Fruit fly (Drosophila melanogaster) whole organism, wandering third instar larva: ENCODE results near the gene TwdlW.
A peak's percentile ranks its signal among the peaks of the same experiment; 100 is the strongest.

Source experiments
- CG9705 ChIP-seq: fragments of 200-800 bp; sonication (Bioruptor generic); optimal IDR thresholded peaks from 2 replicates; lab custom pipeline; 2018; ENCODE audit warnings: missing biosample characterization, mild to moderate bottlenecking, missing genetic modification characterization
- CrebA ChIP-seq: fragments of 200-800 bp; sonication (Bioruptor generic); optimal IDR thresholded peaks from 2 replicates; lab custom pipeline; 2016; ENCODE audit warnings: missing biosample characterization, mild to moderate bottlenecking, missing genetic modification characterization, borderline replicate concordance
- Dfd ChIP-seq: fragments of >200 bp; optimal IDR thresholded peaks from 2 replicates; lab custom pipeline; 2017; ENCODE audit warnings: missing biosample characterization, missing genetic modification characterization
- Dif ChIP-seq: fragments of 200-275, 200-300 bp; sonication (Bioruptor generic); optimal IDR thresholded peaks from 2 replicates; lab custom pipeline; 2018; ENCODE audit warnings: missing biosample characterization, missing genetic modification characterization; ENCODE audit not compliant: partially characterized antibody
- GATAd ChIP-seq: sonication (Bioruptor generic); optimal IDR thresholded peaks from 2 replicates; lab custom pipeline; 2016; ENCODE audit warnings: missing biosample characterization, missing genetic modification characterization
- Hnf4 ChIP-seq: fragments of 200-800 bp; sonication (Bioruptor generic); optimal IDR thresholded peaks from 2 replicates; lab custom pipeline; 2016; ENCODE audit warnings: missing biosample characterization, mild to moderate bottlenecking, missing genetic modification characterization
- Hr83 ChIP-seq: fragments of 200-300 bp; sonication (Bioruptor generic); optimal IDR thresholded peaks from 2 replicates; lab custom pipeline; 2016; ENCODE audit warnings: missing biosample characterization, mild to moderate bottlenecking, missing genetic modification characterization, moderate library complexity; ENCODE audit not compliant: poor library complexity, severe bottlenecking
- Jra ChIP-seq: sonication (Bioruptor generic); optimal IDR thresholded peaks from 2 replicates; lab custom pipeline; 2016; ENCODE audit warnings: missing biosample characterization, missing genetic modification characterization
- Myc ChIP-seq: fragments of >200 bp; optimal IDR thresholded peaks from 2 replicates; lab custom pipeline; 2017
- N ChIP-seq: fragments of >200 bp; optimal IDR thresholded peaks from 2 replicates; lab custom pipeline; 2018; ENCODE audit warnings: missing biosample characterization, missing external identifiers, missing genetic modification characterization
- OdsH ChIP-seq: fragments of 200-800 bp; sonication (Bioruptor generic); optimal IDR thresholded peaks from 2 replicates; lab custom pipeline; 2016; ENCODE audit warnings: missing biosample characterization, mild to moderate bottlenecking, missing genetic modification characterization
- Rel ChIP-seq, 2 experiments: fragments of 200-800 bp; sonication (Bioruptor generic) in 1 of 2; optimal IDR thresholded peaks; 2 replicates in 1 of 2; 3 replicates in 1 of 2; lab custom pipeline; 2016 to 2019; ENCODE audit warnings: mild to moderate bottlenecking in 2 of 2, missing biosample characterization in 2 of 2, missing genetic modification characterization in 2 of 2, moderate library complexity in 1 of 2
- Sp1 ChIP-seq: fragments of 200-800 bp; sonication (Bioruptor generic); optimal IDR thresholded peaks from 3 replicates; lab custom pipeline; 2019; ENCODE audit warnings: missing biosample characterization, mild to moderate bottlenecking, missing genetic modification characterization, moderate library complexity
- Vsx2 ChIP-seq: fragments of 200-300, 225-300 bp; sonication (Bioruptor generic); optimal IDR thresholded peaks from 2 replicates; lab custom pipeline; 2018; ENCODE audit warnings: missing biosample characterization, missing genetic modification characterization; ENCODE audit not compliant: partially characterized antibody
- br ChIP-seq: fragments of 200-800 bp; sonication (Bioruptor generic); optimal IDR thresholded peaks from 2 replicates; lab custom pipeline; 2016; ENCODE audit warnings: missing biosample characterization, missing genetic modification characterization
- brk ChIP-seq: fragments of 200-800 bp; sonication (Bioruptor generic); optimal IDR thresholded peaks from 2 replicates; lab custom pipeline; 2016; ENCODE audit warnings: missing biosample characterization, mild to moderate bottlenecking, missing genetic modification characterization
- dl ChIP-seq, 2 experiments: fragments of 175-275, 200-275 bp in 1 of 2; fragments of 200-275 bp in 1 of 2; sonication (Bioruptor generic); optimal IDR thresholded peaks; lab custom pipeline; 2018; ENCODE audit warnings: mild to moderate bottlenecking in 2 of 2, missing biosample characterization in 2 of 2, missing genetic modification characterization in 2 of 2, moderate library complexity in 2 of 2; ENCODE audit not compliant: partially characterized antibody in 2 of 2, insufficient read depth in 1 of 2
- dsf ChIP-seq: sonication (Bioruptor generic); optimal IDR thresholded peaks from 2 replicates; lab custom pipeline; 2016; ENCODE audit warnings: missing biosample characterization, missing genetic modification characterization, borderline replicate concordance
- foxo ChIP-seq, 2 experiments: fragments of 200-800 bp; sonication (Bioruptor generic); optimal IDR thresholded peaks; 2 replicates in 1 of 2; 3 replicates in 1 of 2; lab custom pipeline; 2016 to 2017; ENCODE audit warnings: missing biosample characterization in 2 of 2, missing genetic modification characterization in 2 of 2
- fru ChIP-seq: fragments of 200-800 bp; sonication (Bioruptor generic); optimal IDR thresholded peaks from 3 replicates; lab custom pipeline; 2016; ENCODE audit warnings: missing biosample characterization, mild to moderate bottlenecking, missing genetic modification characterization
- h ChIP-seq: fragments of 200-800 bp; sonication (Bioruptor generic); optimal IDR thresholded peaks from 3 replicates; lab custom pipeline; 2016; ENCODE audit warnings: missing biosample characterization, mild to moderate bottlenecking, missing genetic modification characterization
- jim ChIP-seq: fragments of 175-275, 200-325 bp; sonication (Bioruptor generic); optimal IDR thresholded peaks from 2 replicates; lab custom pipeline; 2016; ENCODE audit warnings: missing biosample characterization, mild to moderate bottlenecking, missing genetic modification characterization
- pan ChIP-seq: fragments of >200 bp; optimal IDR thresholded peaks from 2 replicates; lab custom pipeline; 2017
- psq ChIP-seq: fragments of 200-800 bp; sonication (Bioruptor generic); optimal IDR thresholded peaks from 3 replicates; lab custom pipeline; 2017; ENCODE audit warnings: missing biosample characterization, mild to moderate bottlenecking, missing genetic modification characterization, moderate library complexity
- rgr ChIP-seq: fragments of 200-800 bp; sonication (Bioruptor generic); optimal IDR thresholded peaks from 3 replicates; lab custom pipeline; 2016; ENCODE audit warnings: missing biosample characterization, mild to moderate bottlenecking, missing genetic modification characterization
- sage ChIP-seq: fragments of 200-800 bp; sonication (Bioruptor generic); optimal IDR thresholded peaks from 2 replicates; lab custom pipeline; 2016; ENCODE audit warnings: missing biosample characterization, mild to moderate bottlenecking, missing genetic modification characterization
- sv ChIP-seq: fragments of 200-800 bp; sonication (Bioruptor generic); optimal IDR thresholded peaks from 3 replicates; lab custom pipeline; 2016; ENCODE audit warnings: missing biosample characterization, missing genetic modification characterization
- tai ChIP-seq: sonication (Bioruptor generic); optimal IDR thresholded peaks from 2 replicates; lab custom pipeline; 2016; ENCODE audit warnings: missing biosample characterization, missing genetic modification characterization
- usp ChIP-seq: fragments of >200 bp; optimal IDR thresholded peaks from 2 replicates; lab custom pipeline; 2017; ENCODE audit warnings: missing biosample characterization, missing genetic modification characterization
- woc ChIP-seq: sonication (Bioruptor generic); optimal IDR thresholded peaks from 2 replicates; lab custom pipeline; 2016; ENCODE audit warnings: missing biosample characterization, mild to moderate bottlenecking, missing genetic modification characterization

The TwdlW gene

DNA sequence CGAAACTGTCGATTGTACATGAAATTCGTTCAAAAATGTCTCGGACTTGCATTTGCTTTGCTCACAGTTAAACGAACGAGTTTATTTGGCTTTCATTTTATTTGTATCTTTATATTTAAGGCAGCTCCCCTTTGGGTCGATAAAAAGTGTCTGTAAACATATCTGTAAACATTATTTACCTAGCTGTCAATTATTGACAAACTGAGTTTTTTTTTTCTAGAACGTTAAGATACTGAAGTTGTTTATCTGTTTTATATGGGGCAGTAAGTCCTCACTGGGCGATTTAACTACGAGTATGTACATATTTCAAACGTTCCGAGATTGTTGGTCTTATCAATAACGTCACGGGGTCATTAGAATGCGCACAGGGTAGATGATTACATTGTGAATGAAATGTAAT is 26.5 kb downstream of the TwdlW start:
- TF ChIP-seq h (GFP tag; lab: Kevin White, UChicago) (peak; percentile 40), jim (no peak), rgr (GFP tag; lab: Kevin White, UChicago) (no peak), sage (peak; percentile 42), brk (GFP tag; lab: Kevin White, UChicago) (peak; percentile 24), Myc (no peak), pan (lab: Kevin White, UChicago) (no peak), N (GFP tag; lab: Kevin White, UChicago) (no peak), Dif (no peak), sv (GFP tag; lab: Kevin White, UChicago) (no peak), Hr83 (GFP tag; lab: Kevin White, UChicago) (peak; percentile 61), foxo (GFP tag; optimal IDR thresholded peaks at IDR 0.05; lab: Kevin White, UChicago) (no peak), Hnf4 (peak; percentile 3), CG9705 (GFP tag; lab: Kevin White, UChicago) (no peak), dsf (GFP tag; lab: Kevin White, UChicago) (no peak), br (GFP tag; lab: Kevin White, UChicago) (no peak), CrebA (GFP tag; lab: Kevin White, UChicago) (no peak), Jra (GFP tag; lab: Kevin White, UChicago) (no peak), woc (no peak), Dfd (GFP tag; lab: Kevin White, UChicago) (no peak), usp (GFP tag; lab: Kevin White, UChicago) (no peak)
- TF ChIP-seq, all 38 proteins: peak for 5

DNA sequence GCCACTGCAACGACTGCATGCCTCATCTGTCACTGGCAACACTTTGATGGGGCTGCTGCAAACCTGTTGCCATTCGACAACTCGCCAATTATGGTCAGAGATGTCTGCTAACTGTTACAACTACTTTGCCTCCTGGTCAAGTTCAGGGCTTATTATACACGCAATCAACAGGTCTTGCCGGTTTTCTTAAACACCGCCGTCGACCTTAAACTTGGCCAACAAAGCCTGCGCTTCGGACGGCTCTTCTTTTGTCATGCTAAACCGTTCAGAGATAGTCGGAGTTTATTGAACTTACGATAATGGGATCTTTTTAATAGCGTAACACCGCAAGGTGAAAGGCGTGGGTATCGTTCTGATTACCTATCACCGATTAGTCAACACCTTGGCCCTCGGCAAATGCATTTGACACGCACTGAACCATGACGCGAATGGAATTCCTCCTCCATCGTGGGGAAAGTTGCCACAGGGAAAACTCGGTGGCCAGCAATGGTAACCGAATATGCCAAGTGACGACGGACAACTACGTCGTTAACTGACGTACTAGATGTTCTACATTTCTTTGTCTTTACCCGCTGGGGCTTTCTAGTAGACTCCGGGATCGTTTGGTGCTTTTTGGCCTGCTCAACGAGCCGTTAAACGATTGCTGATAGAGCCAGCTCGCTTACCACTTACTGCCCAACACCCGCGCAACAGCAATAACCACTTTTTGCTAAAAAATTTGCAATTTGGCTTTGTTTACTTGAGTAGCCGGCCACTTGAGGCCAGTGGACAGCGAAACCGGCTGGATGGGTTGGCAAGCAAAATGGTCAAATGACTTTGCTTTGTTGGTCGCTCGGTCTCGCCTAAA is 31.1 kb downstream of the TwdlW start:
- TF ChIP-seq fru (GFP tag; lab: Kevin White, UChicago) (no peak), sage (no peak), Vsx2 (peak; percentile 35), N (GFP tag; lab: Kevin White, UChicago) (no peak), pan (lab: Kevin White, UChicago) (no peak), rgr (GFP tag; lab: Kevin White, UChicago) (no peak), foxo (GFP tag; optimal IDR thresholded peaks at IDR 0.05; lab: Kevin White, UChicago) (no peak), usp (GFP tag; lab: Kevin White, UChicago) (no peak), psq (GFP tag; lab: Kevin White, UChicago) (no peak), Sp1 (GFP tag; lab: Kevin White, UChicago) (no peak), dl (GFP tag; optimal IDR thresholded peaks at IDR 0.05; lab: Kevin White, UChicago; ENCODE audit: insufficient read depth in 1 of 2, partially characterized antibody in 2 of 2) (no peak), br (GFP tag; lab: Kevin White, UChicago) (no peak), sv (GFP tag; lab: Kevin White, UChicago) (no peak), tai (GFP tag; lab: Kevin White, UChicago) (no peak), h (GFP tag; lab: Kevin White, UChicago) (peak; percentile 58), Hr83 (GFP tag; lab: Kevin White, UChicago) (no peak), Rel (GFP tag; optimal IDR thresholded peaks at IDR 0.05; lab: Kevin White, UChicago) (no peak), Rel (tag; optimal IDR thresholded peaks at IDR 0.05; lab: Kevin White, UChicago) (peak; percentile 62), GATAd (no peak), OdsH (no peak), jim (no peak)
- TF ChIP-seq, all 38 proteins: peak for 3

DNA sequence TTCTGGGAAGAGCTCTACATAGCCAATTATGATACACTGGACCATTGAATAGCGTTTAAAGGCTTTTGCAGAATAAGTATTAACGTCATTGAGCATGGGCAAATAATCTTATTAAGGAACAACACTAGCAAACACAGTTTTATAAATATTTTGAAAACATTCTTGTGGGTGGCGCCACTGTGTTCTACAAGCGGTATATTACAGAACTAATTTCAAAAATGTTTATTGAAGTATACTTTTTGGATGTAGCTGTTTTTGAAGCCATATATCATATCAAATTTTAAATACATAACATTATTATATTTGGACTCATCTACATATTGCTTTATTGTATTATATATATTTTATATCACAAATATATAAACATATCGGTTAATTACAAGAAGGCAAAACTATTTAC is 33.3 kb downstream of the TwdlW start:
- TF ChIP-seq Myc: peak; percentile 58
- no peak for TF ChIP-seq brk (GFP tag; lab: Kevin White, UChicago)
